Worm (Caenorhabditis elegans) whole organism, young adult: ENCODE results near the gene lpr-4.

Source experiments
- attf-3 ChIP-seq: fragments of 200-800 bp; sonication (Bioruptor generic); conservative IDR thresholded peaks from 2 replicates; pipeline ENCODE4 v1.3.6; 2022; ENCODE audit warnings: missing genetic modification reagents, missing genetic modification characterization, missing compliant biosample characterization
- unc-62 ChIP-seq: fragments of 150-350 bp; optimal IDR thresholded peaks from 2 replicates; lab custom pipeline; 2014; ENCODE audit warnings: missing biosample characterization, missing genetic modification reagents, missing genetic modification characterization

- TF ChIP-seq unc-62 (no peak), attf-3 (no peak)
Observed at ce11 chrX:11036114-11037087, 28.5 kb upstream of the lpr-4 start.
